Worm (Caenorhabditis elegans) whole organism, L2 larva: ENCODE data around the gene lag-1.
A peak's percentile ranks its signal among the peaks of the same experiment; 100 is the strongest.

Experiments used
- C34F6.9 ChIP-seq: fragments of 150-350 bp; optimal IDR thresholded peaks from 2 replicates; lab custom pipeline; 2014; ENCODE audit warnings: missing biosample characterization, missing genetic modification characterization
- F13H6.1 ChIP-seq: sonication (generic microtip); optimal IDR thresholded peaks from 2 replicates; lab custom pipeline; 2016; ENCODE audit warnings: missing genetic modification characterization, missing compliant biosample characterization
- R02D3.7 ChIP-seq: fragments of 150-350 bp; optimal IDR thresholded peaks from 2 replicates; lab custom pipeline; 2014; ENCODE audit warnings: missing biosample characterization, missing genetic modification characterization
- Y55F3AM.14 ChIP-seq: fragments of 200-800 bp; sonication (Bioruptor generic); optimal IDR thresholded peaks from 2 replicates; lab custom pipeline; 2018; ENCODE audit warnings: mild to moderate bottlenecking, missing genetic modification characterization, missing compliant biosample characterization
- ZK546.5 ChIP-seq: sonication (generic microtip); optimal IDR thresholded peaks from 2 replicates; lab custom pipeline; 2017; ENCODE audit warnings: missing biosample characterization, missing genetic modification characterization
- alr-1 ChIP-seq: fragments of 150-350 bp; optimal IDR thresholded peaks from 2 replicates; lab custom pipeline; 2014; ENCODE audit warnings: missing biosample characterization, missing genetic modification characterization
- aly-2 ChIP-seq: fragments of 150-350 bp; optimal IDR thresholded peaks from 2 replicates; lab custom pipeline; 2014; ENCODE audit warnings: missing biosample characterization, missing genetic modification characterization
- blmp-1 ChIP-seq: sonication (generic microtip); optimal IDR thresholded peaks from 2 replicates; lab custom pipeline; 2017; ENCODE audit warnings: missing genetic modification characterization, mild to moderate bottlenecking, missing compliant biosample characterization, antibody characterized with exemption, moderate library complexity; ENCODE audit not compliant: insufficient read depth
- ceh-82 ChIP-seq: fragments of 150-350 bp; optimal IDR thresholded peaks from 2 replicates; lab custom pipeline; 2014; ENCODE audit warnings: missing biosample characterization, missing genetic modification characterization
- crh-2 ChIP-seq: sonication (generic microtip); optimal IDR thresholded peaks from 2 replicates; lab custom pipeline; 2017; ENCODE audit warnings: missing biosample characterization, missing genetic modification characterization
- dmd-4 ChIP-seq: sonication (generic microtip); optimal IDR thresholded peaks from 2 replicates; lab custom pipeline; 2017; ENCODE audit warnings: missing biosample characterization, missing genetic modification characterization
- elt-1 ChIP-seq: fragments of 150-350 bp; optimal IDR thresholded peaks from 2 replicates; lab custom pipeline; 2014; ENCODE audit warnings: missing biosample characterization, missing genetic modification characterization
- elt-3 ChIP-seq: sonication (generic microtip); optimal IDR thresholded peaks from 2 replicates; lab custom pipeline; 2017; ENCODE audit warnings: missing biosample characterization, missing genetic modification characterization
- fos-1 ChIP-seq: fragments of 150-350 bp; optimal IDR thresholded peaks from 2 replicates; lab custom pipeline; 2014; ENCODE audit warnings: missing biosample characterization, missing genetic modification characterization
- gmeb-1 ChIP-seq: fragments of 150-350 bp; optimal IDR thresholded peaks from 2 replicates; lab custom pipeline; 2014; ENCODE audit warnings: missing biosample characterization, missing genetic modification characterization
- lin-11 ChIP-seq: fragments of 150-350 bp; sonication (generic microtip); optimal IDR thresholded peaks from 2 replicates; lab custom pipeline; 2014; ENCODE audit warnings: missing biosample characterization, missing genetic modification characterization, inconsistent platforms, mixed read lengths
- lin-39 ChIP-seq: fragments of 150-350 bp; optimal IDR thresholded peaks from 2 replicates; lab custom pipeline; 2014; ENCODE audit warnings: missing biosample characterization, missing genetic modification reagents, missing genetic modification characterization
- lsy-2 ChIP-seq, 2 experiments: fragments of 150-350 bp in 1 of 2; sonication (generic microtip) in 1 of 2; optimal IDR thresholded peaks; 2 replicates each; lab custom pipeline; 2014 to 2017; ENCODE audit warnings: missing biosample characterization in 2 of 2, missing genetic modification characterization in 2 of 2
- mab-5 ChIP-seq: fragments of 150-350 bp; optimal IDR thresholded peaks from 2 replicates; lab custom pipeline; 2014; ENCODE audit warnings: missing biosample characterization, missing genetic modification characterization
- mdl-1 ChIP-seq, 2 experiments: fragments of 150-350 bp in 1 of 2; sonication (generic microtip) in 1 of 2; optimal IDR thresholded peaks; 2 replicates each; lab custom pipeline; 2017; ENCODE audit warnings: missing biosample characterization in 2 of 2, missing genetic modification characterization in 2 of 2
- nhr-12 ChIP-seq: fragments of 150-350 bp; optimal IDR thresholded peaks from 2 replicates; lab custom pipeline; 2014; ENCODE audit warnings: missing biosample characterization, missing genetic modification characterization
- nhr-129 ChIP-seq: fragments of 150-350 bp; optimal IDR thresholded peaks from 2 replicates; lab custom pipeline; 2014; ENCODE audit warnings: missing biosample characterization, missing genetic modification characterization
- nhr-21 ChIP-seq: fragments of 150-350 bp; optimal IDR thresholded peaks from 2 replicates; lab custom pipeline; 2014; ENCODE audit warnings: missing biosample characterization, missing genetic modification characterization
- nhr-23 ChIP-seq: fragments of 150-350 bp; optimal IDR thresholded peaks from 2 replicates; lab custom pipeline; 2014; ENCODE audit warnings: missing biosample characterization, missing genetic modification reagents, missing genetic modification characterization
- nhr-237 ChIP-seq: fragments of 150-350 bp; optimal IDR thresholded peaks from 2 replicates; lab custom pipeline; 2014; ENCODE audit warnings: missing biosample characterization, missing genetic modification characterization
- nhr-25 ChIP-seq: fragments of 150-350 bp; sonication (generic microtip); optimal IDR thresholded peaks from 3 replicates; lab custom pipeline; 2014; ENCODE audit warnings: missing biosample characterization, missing genetic modification characterization
- nhr-6 ChIP-seq: fragments of 150-350 bp; optimal IDR thresholded peaks from 2 replicates; lab custom pipeline; 2014; ENCODE audit warnings: missing biosample characterization, missing genetic modification characterization
- nhr-77 ChIP-seq: fragments of 150-350 bp; optimal IDR thresholded peaks from 2 replicates; lab custom pipeline; 2014; ENCODE audit warnings: missing biosample characterization, missing genetic modification characterization
- sem-4 ChIP-seq: fragments of 150-350 bp; optimal IDR thresholded peaks from 2 replicates; lab custom pipeline; 2014; ENCODE audit warnings: missing biosample characterization, missing genetic modification reagents, missing genetic modification characterization
- skn-1 ChIP-seq: sonication (generic microtip); optimal IDR thresholded peaks from 2 replicates; lab custom pipeline; 2017; ENCODE audit warnings: missing biosample characterization, missing genetic modification characterization
- sma-3 ChIP-seq: sonication (generic microtip); optimal IDR thresholded peaks from 2 replicates; lab custom pipeline; 2016; ENCODE audit warnings: missing genetic modification reagents, missing genetic modification characterization, missing compliant biosample characterization
- sma-9 ChIP-seq, 2 experiments: fragments of 150-350 bp in 1 of 2; sonication (generic microtip) in 1 of 2; optimal IDR thresholded peaks; 2 replicates each; lab custom pipeline; 2014 to 2016; ENCODE audit warnings: missing genetic modification characterization in 2 of 2, mild to moderate bottlenecking in 1 of 2, missing biosample characterization in 1 of 2, missing compliant biosample characterization in 1 of 2, missing genetic modification reagents in 1 of 2, moderate library complexity in 1 of 2
- snpc-4 ChIP-seq: fragments of 150-350 bp; optimal IDR thresholded peaks from 2 replicates; lab custom pipeline; 2014; ENCODE audit warnings: missing biosample characterization, missing genetic modification characterization
- unc-39 ChIP-seq: fragments of 150-350 bp; optimal IDR thresholded peaks from 2 replicates; lab custom pipeline; 2014; ENCODE audit warnings: missing biosample characterization, missing genetic modification characterization
- unc-55 ChIP-seq: fragments of 150-350 bp; sonication (generic microtip); optimal IDR thresholded peaks from 3 replicates; lab custom pipeline; 2014; ENCODE audit warnings: missing biosample characterization, missing genetic modification reagents, missing genetic modification characterization
- unc-62 ChIP-seq: fragments of 150-350 bp; optimal IDR thresholded peaks from 2 replicates; lab custom pipeline; 2014; ENCODE audit warnings: missing biosample characterization, missing genetic modification reagents, missing genetic modification characterization
- zag-1 ChIP-seq: fragments of 150-350 bp; optimal IDR thresholded peaks from 2 replicates; lab custom pipeline; 2014; ENCODE audit warnings: missing biosample characterization, missing genetic modification characterization
- ztf-1 ChIP-seq: fragments of 200-800 bp; sonication (Bioruptor generic); conservative IDR thresholded peaks from 2 replicates; pipeline ENCODE4 v1.3.6; 2022; ENCODE audit warnings: missing genetic modification characterization, missing compliant biosample characterization
- ztf-4 ChIP-seq: fragments of 150-350 bp; optimal IDR thresholded peaks from 2 replicates; lab custom pipeline; 2014; ENCODE audit warnings: missing biosample characterization, missing genetic modification characterization

The lag-1 gene

ce11 chrIV:6092313-6092712 lies 2.9 kb upstream of the lag-1 start, which contains the start of gene K08B4.7:
Gene K08B4.7 (minus strand): TSS chrIV:6092413.
- TF ChIP-seq C34F6.9 (no peak), sma-3 (GFP tag; lab: Kevin White, UChicago) (peak; percentile 15), unc-55 (GFP tag; lab: Kevin White, UChicago) (no peak), unc-62 (GFP tag; lab: Kevin White, UChicago) (no peak), nhr-6 (tag; lab: Kevin White, UChicago) (no peak), lsy-2 (tag; optimal IDR thresholded peaks at IDR 0.05; lab: Kevin White, UChicago) (no peak), fos-1 (tag; lab: Kevin White, UChicago) (peak; percentile 22), nhr-12 (tag; lab: Kevin White, UChicago) (no peak)

- no peak for TF ChIP-seq ceh-82 (tag; lab: Kevin White, UChicago)
- no peak for TF ChIP-seq elt-1
- TF ChIP-seq fos-1 (tag; lab: Kevin White, UChicago): peak; percentile 16
- peak; percentile 69 for TF ChIP-seq sma-9 (GFP tag; optimal IDR thresholded peaks at IDR 0.05; lab: Kevin White, UChicago)
- TF ChIP-seq sma-9 (tag; optimal IDR thresholded peaks at IDR 0.05; lab: Kevin White, UChicago): no peak
- no peak for TF ChIP-seq ztf-1 (GFP tag; lab: Robert Waterston, UW)
- TF ChIP-seq lsy-2 (tag; optimal IDR thresholded peaks at IDR 0.05; lab: Kevin White, UChicago): no peak
- TF ChIP-seq sma-3 (GFP tag; lab: Kevin White, UChicago): peak; percentile 49
- TF ChIP-seq elt-3 (tag; lab: Kevin White, UChicago): no peak
- peak; percentile 11 for TF ChIP-seq crh-2 (tag; lab: Kevin White, UChicago)
- peak; percentile 2 for TF ChIP-seq nhr-25 (tag; lab: Kevin White, UChicago)
Measured at ce11 chrIV:6093477-6094314, 1.5 kb upstream of the lag-1 start, which contains the start of gene cpi-1. Gene cpi-1 (minus strand): TSS chrIV:6093680.

- no peak for TF ChIP-seq nhr-77
- TF ChIP-seq Y55F3AM.14 (GFP tag; lab: Kevin White, UChicago): no peak
- no peak for TF ChIP-seq unc-39
- no peak for TF ChIP-seq sma-3 (GFP tag; lab: Kevin White, UChicago)
- TF ChIP-seq lin-39 (tag; lab: Kevin White, UChicago): no peak
- TF ChIP-seq mdl-1 (tag; optimal IDR thresholded peaks at IDR 0.05; lab: Kevin White, UChicago): no peak
- TF ChIP-seq fos-1 (tag; lab: Kevin White, UChicago): no peak
- TF ChIP-seq ceh-82 (tag; lab: Kevin White, UChicago): no peak
- no peak for TF ChIP-seq aly-2
- TF ChIP-seq, all 48 proteins: peak for 0
Measured at ce11 chrIV:6094315-6094606, 946 bp upstream of the lag-1 start.

- TF ChIP-seq elt-1: no peak
- TF ChIP-seq sma-3 (GFP tag; lab: Kevin White, UChicago): peak; percentile 78
- no peak for TF ChIP-seq R02D3.7 (tag; lab: Kevin White, UChicago)
- TF ChIP-seq F13H6.1: peak; percentile 95
- no peak for TF ChIP-seq skn-1
- peak; percentile 70 for TF ChIP-seq nhr-6 (tag; lab: Kevin White, UChicago)
- peak; percentile 80 for TF ChIP-seq zag-1 (tag; lab: Kevin White, UChicago)
- TF ChIP-seq C34F6.9: peak; percentile 73
- no peak for TF ChIP-seq ZK546.5 (tag; lab: Kevin White, UChicago)
- TF ChIP-seq aly-2: no peak
- no peak for TF ChIP-seq nhr-237
- TF ChIP-seq sma-9 (GFP tag; optimal IDR thresholded peaks at IDR 0.05; lab: Kevin White, UChicago): peak; percentile 92
- TF ChIP-seq sma-9 (tag; optimal IDR thresholded peaks at IDR 0.05; lab: Kevin White, UChicago): peak; percentile 77
- TF ChIP-seq alr-1 (tag; lab: Kevin White, UChicago): no peak
- peak; percentile 92 for TF ChIP-seq nhr-21 (tag; lab: Kevin White, UChicago)
- peak; percentile 72 for TF ChIP-seq crh-2 (tag; lab: Kevin White, UChicago)
- peak; percentile 57 for TF ChIP-seq gmeb-1
- TF ChIP-seq elt-3 (tag; lab: Kevin White, UChicago): no peak
- peak; percentile 95 for TF ChIP-seq nhr-25 (tag; lab: Kevin White, UChicago)
- peak; percentile 89 for TF ChIP-seq sem-4 (tag; lab: Kevin White, UChicago)
- peak; percentile 84 for TF ChIP-seq Y55F3AM.14 (GFP tag; lab: Kevin White, UChicago)
- peak; percentile 25 for TF ChIP-seq mab-5
- TF ChIP-seq ztf-4 (tag; lab: Kevin White, UChicago): peak; percentile 46
- no peak for TF ChIP-seq dmd-4 (tag; lab: Kevin White, UChicago)
- peak; percentile 92 for TF ChIP-seq nhr-129 (tag; lab: Kevin White, UChicago)
- no peak for TF ChIP-seq ztf-1 (GFP tag; lab: Robert Waterston, UW)
- peak; percentile 68 for TF ChIP-seq snpc-4 (tag; lab: Kevin White, UChicago)
- no peak for TF ChIP-seq ceh-82 (tag; lab: Kevin White, UChicago)
- no peak for TF ChIP-seq unc-62 (GFP tag; lab: Kevin White, UChicago)
- TF ChIP-seq lin-39 (tag; lab: Kevin White, UChicago): no peak
- TF ChIP-seq blmp-1 (tag; lab: Kevin White, UChicago): peak; percentile 95
- TF ChIP-seq unc-39: no peak
- peak; percentile 83 for TF ChIP-seq fos-1 (tag; lab: Kevin White, UChicago)
- no peak for TF ChIP-seq nhr-23 (tag; lab: Kevin White, UChicago)
- TF ChIP-seq lin-11 (tag; lab: Kevin White, UChicago): peak; percentile 28
- TF ChIP-seq unc-55 (GFP tag; lab: Kevin White, UChicago): peak; percentile 82
Measured at ce11 chrIV:6097040-6097928, 2.1 kb downstream of the lag-1 start.
